Fruit fly (Drosophila melanogaster) whole organism: ENCODE data around the gene CG32119.

Source experiments
- CG8478 ChIP-seq: fragments of >200 bp; optimal IDR thresholded peaks from 2 replicates; lab custom pipeline; 2018; ENCODE audit warnings: inconsistent platforms
- Dll ChIP-seq: fragments of >200 bp; optimal IDR thresholded peaks from 2 replicates; lab custom pipeline; 2017
- EcR ChIP-seq, 2 experiments: fragments of >200 bp; optimal IDR thresholded peaks; 2 replicates each; lab custom pipeline; 2017; ENCODE audit warnings: missing biosample characterization in 2 of 2, missing genetic modification characterization in 2 of 2, missing genetic modification reagents in 2 of 2
- pan ChIP-seq: fragments of >200 bp; optimal IDR thresholded peaks from 2 replicates; lab custom pipeline; 2017
- psq ChIP-seq: fragments of >200 bp; optimal IDR thresholded peaks from 2 replicates; lab custom pipeline; 2017
- usp ChIP-seq: fragments of >200 bp; optimal IDR thresholded peaks from 2 replicates; lab custom pipeline; 2017; ENCODE audit warnings: missing biosample characterization, missing genetic modification characterization, mixed read lengths

CG32119 gene

DNA sequence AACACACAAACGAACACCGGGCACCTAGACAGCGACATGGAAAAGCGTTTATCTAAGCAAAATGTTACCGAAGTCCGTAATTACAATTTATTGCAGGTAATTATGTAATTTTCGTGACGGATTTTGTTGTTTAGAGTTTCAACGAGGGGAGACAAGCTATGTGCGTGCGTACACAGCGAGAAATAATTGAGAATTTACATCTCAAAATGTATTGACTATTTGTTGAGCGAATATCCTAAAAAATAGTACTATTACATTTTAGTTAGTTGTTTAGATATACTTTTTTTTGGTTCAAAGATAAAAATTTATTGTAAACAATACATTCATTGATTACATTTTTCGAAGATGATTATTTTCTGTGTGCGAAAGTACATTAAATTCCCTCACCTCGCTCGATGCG is 13.7 kb upstream of the CG32119 start:
- no peak for TF ChIP-seq usp (GFP tag; lab: Kevin White, UChicago)
- TF ChIP-seq pan = no peak
- TF ChIP-seq CG8478 = no peak
- TF ChIP-seq EcR (GFP tag; optimal IDR thresholded peaks at IDR 0.05; lab: Kevin White, UChicago) = no peak

DNA sequence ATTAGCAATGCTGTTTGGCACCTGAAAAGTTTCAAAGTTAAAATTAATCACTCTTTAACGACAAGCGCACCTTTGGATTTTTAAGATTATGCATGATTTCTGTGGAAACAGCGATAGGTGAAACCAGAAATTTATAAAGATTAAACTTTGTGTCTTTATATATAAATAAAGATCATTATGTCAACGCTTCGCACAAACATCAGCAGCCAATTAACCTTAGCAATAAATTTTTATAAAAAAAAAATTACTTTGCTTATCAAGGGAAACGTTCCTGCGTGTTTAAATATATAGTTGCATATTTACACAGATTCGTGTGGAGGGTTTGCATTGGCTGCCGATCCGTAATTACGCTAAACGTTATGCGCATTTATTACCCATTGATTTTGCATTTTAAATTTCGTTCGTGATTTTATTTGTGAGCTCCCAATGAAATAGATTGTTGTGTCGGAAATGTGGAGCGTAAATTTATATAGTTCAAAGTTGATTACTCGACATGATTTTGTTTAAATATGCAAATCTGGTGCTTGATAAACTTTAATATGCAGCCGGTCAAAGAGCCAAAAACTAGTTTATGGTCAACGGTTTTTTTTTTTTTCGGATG is 12.3 kb upstream of the CG32119 start:
- TF ChIP-seq usp (GFP tag; lab: Kevin White, UChicago) = no peak
- TF ChIP-seq psq (lab: Kevin White, UChicago) = no peak
- TF ChIP-seq Dll (lab: Kevin White, UChicago) = no peak
- TF ChIP-seq pan = no peak
- no peak for TF ChIP-seq EcR (GFP tag; optimal IDR thresholded peaks at IDR 0.05; lab: Kevin White, UChicago)
- no peak for TF ChIP-seq CG8478

dm6 chr3L:13259617-13260016 is 11.1 kb upstream of the CG32119 start:
- no peak for TF ChIP-seq psq (lab: Kevin White, UChicago)
- no peak for TF ChIP-seq Dll (lab: Kevin White, UChicago)
- no peak for TF ChIP-seq CG8478
- TF ChIP-seq usp (GFP tag; lab: Kevin White, UChicago) = no peak
- TF ChIP-seq EcR (GFP tag; optimal IDR thresholded peaks at IDR 0.05; lab: Kevin White, UChicago) = no peak
- no peak for TF ChIP-seq pan

- TF ChIP-seq EcR (GFP tag; optimal IDR thresholded peaks at IDR 0.05; lab: Kevin White, UChicago) (no peak), CG8478 (no peak), usp (GFP tag; lab: Kevin White, UChicago) (no peak), psq (lab: Kevin White, UChicago) (no peak), Dll (lab: Kevin White, UChicago) (no peak), pan (no peak)
These were observed 7.7 kb upstream of the CG32119 start for dm6 chr3L:13256159-13256558.

DNA sequence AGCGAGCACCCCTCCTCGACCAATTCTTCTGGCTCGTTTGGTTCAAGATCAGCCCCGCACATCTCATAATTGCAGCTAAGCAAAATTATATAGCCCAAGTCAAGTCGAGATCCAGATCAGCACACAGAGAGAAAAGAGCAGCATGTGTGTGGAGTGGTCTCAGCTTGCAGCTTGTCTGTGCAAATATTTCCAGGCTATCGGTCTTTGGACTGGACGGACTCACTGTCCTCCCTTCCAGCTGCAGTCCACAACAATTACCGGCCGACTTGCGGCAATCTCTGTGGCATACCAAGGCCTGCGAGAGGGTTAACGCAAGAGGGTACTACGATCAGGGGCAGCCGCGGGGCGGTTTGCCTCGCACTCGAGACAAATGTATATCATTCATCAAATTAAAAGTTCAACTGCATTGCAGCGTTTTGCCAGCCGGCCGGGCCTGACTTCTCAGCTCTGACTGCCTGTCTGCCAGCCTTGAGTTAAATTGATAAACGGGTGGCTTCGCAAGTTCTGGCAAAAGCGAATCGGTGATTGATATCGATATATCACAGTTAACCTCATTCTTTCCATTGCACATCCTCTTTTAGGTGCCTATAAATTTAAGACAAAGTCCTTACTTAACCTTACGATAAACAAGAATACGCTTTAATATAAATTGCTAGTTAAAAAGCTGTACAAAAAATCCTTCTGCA is 7.0 kb upstream of the CG32119 start:
- no peak for TF ChIP-seq usp (GFP tag; lab: Kevin White, UChicago)
- TF ChIP-seq pan = no peak
- peak; percentile 79 for TF ChIP-seq Dll (lab: Kevin White, UChicago)
- no peak for TF ChIP-seq CG8478
- TF ChIP-seq psq (lab: Kevin White, UChicago) = no peak

- no peak for TF ChIP-seq usp (GFP tag; lab: Kevin White, UChicago)
- TF ChIP-seq Dll (lab: Kevin White, UChicago) = no peak
- TF ChIP-seq pan = no peak
- no peak for TF ChIP-seq CG8478
- no peak for TF ChIP-seq psq (lab: Kevin White, UChicago)
- TF ChIP-seq EcR (GFP tag; optimal IDR thresholded peaks at IDR 0.05; lab: Kevin White, UChicago) = no peak
These were observed 5.8 kb upstream of the CG32119 start for dm6 chr3L:13254274-13254673.

DNA sequence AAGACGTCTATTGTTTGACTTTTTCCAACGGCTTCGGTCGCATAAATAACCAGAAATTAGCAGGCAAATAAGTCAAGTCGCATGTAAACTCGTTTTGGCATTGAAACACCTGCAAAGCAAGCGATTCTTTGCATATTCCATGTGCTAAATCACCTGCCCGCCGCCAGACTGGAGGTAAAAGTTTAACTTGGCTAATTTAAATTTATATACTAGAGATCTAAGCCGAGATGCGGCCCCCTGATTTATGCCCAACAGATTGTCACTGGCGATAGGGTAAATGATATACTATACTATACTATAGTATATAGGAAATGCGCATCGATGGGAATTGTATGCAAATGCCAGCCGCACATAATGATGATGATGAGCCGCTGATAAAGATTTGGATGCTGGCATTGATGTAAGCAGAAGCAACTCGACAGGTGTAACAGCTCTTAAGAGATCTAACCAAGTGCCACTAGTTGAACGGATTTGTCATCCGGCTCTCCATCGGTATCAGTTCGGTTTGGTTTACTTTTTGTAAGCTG is 4.5 kb upstream of the CG32119 start:
- TF ChIP-seq CG8478 = no peak
- no peak for TF ChIP-seq Dll (lab: Kevin White, UChicago)
- no peak for TF ChIP-seq pan
- TF ChIP-seq EcR (GFP tag; optimal IDR thresholded peaks at IDR 0.05; lab: Kevin White, UChicago) = no peak
- no peak for TF ChIP-seq psq (lab: Kevin White, UChicago)
- no peak for TF ChIP-seq usp (GFP tag; lab: Kevin White, UChicago)

- TF ChIP-seq EcR (GFP tag; optimal IDR thresholded peaks at IDR 0.05; lab: Kevin White, UChicago) (no peak), pan (no peak), usp (GFP tag; lab: Kevin White, UChicago) (no peak), psq (lab: Kevin White, UChicago) (no peak), Dll (lab: Kevin White, UChicago) (no peak), CG8478 (no peak)
These were observed 3.3 kb upstream of the CG32119 start for dm6 chr3L:13251786-13252185.

DNA sequence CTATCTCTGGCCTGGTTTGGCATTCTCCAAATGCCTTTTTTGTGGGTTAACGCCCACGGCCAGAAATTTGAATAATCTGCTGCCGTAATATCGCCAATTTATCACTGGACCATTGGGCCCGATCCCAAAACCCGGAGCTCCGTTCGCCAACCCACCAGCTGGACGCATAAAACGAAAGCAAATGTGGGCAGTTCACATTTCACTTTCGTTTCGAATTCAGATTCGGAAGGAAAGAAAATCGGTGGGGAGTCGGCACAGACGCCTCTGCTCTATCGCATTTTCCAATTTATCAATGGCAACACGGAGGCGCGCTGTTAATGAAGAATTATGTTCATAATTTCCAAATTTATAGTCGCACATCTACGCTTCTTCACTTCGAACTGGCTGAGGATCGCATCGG is 1.6 kb upstream of the CG32119 start:
- TF ChIP-seq psq (lab: Kevin White, UChicago) (no peak), EcR (GFP tag; optimal IDR thresholded peaks at IDR 0.05; lab: Kevin White, UChicago) (no peak), usp (GFP tag; lab: Kevin White, UChicago) (no peak), Dll (lab: Kevin White, UChicago) (no peak), CG8478 (no peak), pan (no peak)

- TF ChIP-seq CG8478 (no peak), pan (no peak), psq (lab: Kevin White, UChicago) (no peak), EcR (GFP tag; optimal IDR thresholded peaks at IDR 0.05; lab: Kevin White, UChicago) (no peak), Dll (lab: Kevin White, UChicago) (no peak), usp (GFP tag; lab: Kevin White, UChicago) (no peak)
These were observed 872 bp upstream of the CG32119 start for dm6 chr3L:13249374-13249773.

- TF ChIP-seq usp (GFP tag; lab: Kevin White, UChicago) = no peak
- no peak for TF ChIP-seq pan
- no peak for TF ChIP-seq EcR (GFP tag; optimal IDR thresholded peaks at IDR 0.05; lab: Kevin White, UChicago)
- TF ChIP-seq CG8478 = no peak
- no peak for TF ChIP-seq Dll (lab: Kevin White, UChicago)
- no peak for TF ChIP-seq psq (lab: Kevin White, UChicago)
These were observed 2.0 kb downstream of the CG32119 start for dm6 chr3L:13246278-13247069.

- TF ChIP-seq pan (no peak), psq (lab: Kevin White, UChicago) (no peak), EcR (GFP tag; optimal IDR thresholded peaks at IDR 0.05; lab: Kevin White, UChicago) (no peak), CG8478 (no peak), Dll (lab: Kevin White, UChicago) (no peak), usp (GFP tag; lab: Kevin White, UChicago) (no peak)
These were observed 4.3 kb downstream of the CG32119 start for dm6 chr3L:13244181-13244580.
